Fruit fly (Drosophila melanogaster): ENCODE data around the gene CG16775.
A peak's percentile ranks its signal among the peaks of the same experiment; 100 is the strongest.

CG16775 gene

DNA sequence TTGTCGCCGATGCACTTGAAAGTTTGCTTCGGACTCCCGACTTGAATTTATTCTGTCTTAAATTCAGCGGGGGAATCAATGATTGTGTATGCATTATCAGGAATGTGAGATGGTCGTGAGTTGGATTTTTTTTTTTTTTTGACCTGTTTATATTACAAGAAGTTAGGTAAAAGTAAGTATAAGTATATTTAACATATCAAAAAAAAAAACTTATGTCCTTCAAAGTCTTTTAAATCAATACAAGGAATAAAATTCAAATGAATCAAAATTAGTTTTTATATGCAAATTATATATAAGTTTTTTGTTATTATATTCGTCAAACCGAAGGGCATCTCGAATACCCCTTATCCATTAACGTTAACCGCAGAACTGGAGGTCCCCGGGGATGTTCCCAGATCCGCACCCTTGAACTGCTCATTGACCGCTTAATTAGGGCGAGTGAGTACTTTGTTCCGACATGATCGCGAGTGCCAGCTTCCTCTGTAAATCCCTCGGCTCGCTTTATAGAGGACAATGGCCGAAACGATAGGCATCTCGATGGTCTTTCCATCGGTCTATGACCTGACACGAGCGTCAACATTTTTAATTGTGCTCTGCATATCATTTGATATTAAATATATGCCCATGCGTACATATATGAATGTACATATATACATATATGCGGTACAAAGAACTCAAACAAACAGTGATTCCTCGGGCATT is 40.3 kb upstream of the CG16775 start (continued):
- TF ChIP-seq CG11762 (GFP tag; optimal IDR thresholded peaks at IDR 0.05; ENCODE audit: insufficient read depth) (no peak), vri (GFP tag; optimal IDR thresholded peaks at IDR 0.05) (no peak), Eip75B (GFP tag; optimal IDR thresholded peaks at IDR 0.05) (peak; percentile 30), CG11294 (GFP tag; IDR thresholded peaks at IDR 0.05) (no peak), Sox15 (GFP tag; optimal IDR thresholded peaks at IDR 0.05) (peak; percentile 8), CG10669 (GFP tag; optimal IDR thresholded peaks at IDR 0.05) (peak; percentile 52), CG8319 (GFP tag; optimal IDR thresholded peaks at IDR 0.05) (no peak), CG34406 (GFP tag; optimal IDR thresholded peaks at IDR 0.05) (peak; percentile 57), Eip93F (GFP tag; optimal IDR thresholded peaks at IDR 0.05) (no peak), ss (GFP tag; optimal IDR thresholded peaks at IDR 0.05) (peak in 1 of 2 experiments; percentile 66), acj6 (GFP tag; optimal IDR thresholded peaks at IDR 0.05) (peak; percentile 52), CG11902 (GFP tag; optimal IDR thresholded peaks at IDR 0.05) (no peak), CG3032 (tag; optimal IDR thresholded peaks at IDR 0.05) (peak; percentile 60), achi (GFP tag; optimal IDR thresholded peaks at IDR 0.05) (peak; percentile 46), fkh (GFP tag; optimal IDR thresholded peaks at IDR 0.05) (no peak), Met (GFP tag; optimal IDR thresholded peaks at IDR 0.05) (peak; percentile 40), OdsH (GFP tag; optimal IDR thresholded peaks at IDR 0.05) (peak; percentile 56), dac (GFP tag; optimal IDR thresholded peaks at IDR 0.05) (no peak), CG8632 (GFP tag; optimal IDR thresholded peaks at IDR 0.05) (peak; percentile 51), CG31627 (GFP tag; optimal IDR thresholded peaks at IDR 0.05) (peak; percentile 5), CG9139 (GFP tag; optimal IDR thresholded peaks at IDR 0.05) (peak; percentile 41), spab (GFP tag; optimal IDR thresholded peaks at IDR 0.05) (peak; percentile 62), salr (GFP tag; optimal IDR thresholded peaks at IDR 0.05) (peak; percentile 16 to 47)

DNA sequence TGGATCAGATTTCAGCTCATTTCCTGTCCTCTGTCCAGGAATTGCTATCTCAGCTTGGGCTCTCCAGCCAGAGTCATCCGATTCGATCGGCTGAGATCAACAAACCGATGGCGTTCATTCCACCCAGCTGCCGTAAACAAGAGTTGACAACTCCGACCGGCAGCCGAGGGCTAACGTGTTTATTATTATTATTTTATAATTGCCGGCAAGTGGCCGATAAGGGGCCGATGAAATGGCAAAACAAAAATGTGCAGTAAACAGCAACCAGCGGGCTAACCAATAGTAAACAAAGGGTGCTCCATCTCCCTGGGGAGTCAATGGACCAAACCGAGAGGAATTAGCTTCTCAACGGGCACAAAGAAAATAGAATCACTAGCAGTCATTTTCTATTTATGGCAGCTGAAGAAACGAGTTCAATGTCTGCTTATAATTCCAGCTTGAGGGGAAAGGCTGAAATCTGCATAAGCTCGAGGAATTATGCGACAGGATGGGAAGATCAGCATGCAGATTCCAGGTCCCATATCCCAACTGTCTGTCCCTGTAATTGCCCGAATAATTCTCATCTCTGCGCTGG is 38.8 kb upstream of the CG16775 start:
- TF ChIP-seq CG11762 (GFP tag; optimal IDR thresholded peaks at IDR 0.05; ENCODE audit: insufficient read depth), result no peak
- no peak for TF ChIP-seq Blimp-1 (GFP tag; optimal IDR thresholded peaks at IDR 0.05)
- TF ChIP-seq esn (GFP tag; optimal IDR thresholded peaks at IDR 0.05), result no peak
- no peak for TF ChIP-seq CG6854 (GFP tag; optimal IDR thresholded peaks at IDR 0.05)
- TF ChIP-seq dsx (GFP tag; optimal IDR thresholded peaks at IDR 0.05; ENCODE audit: poor library complexity, severe bottlenecking), result no peak
- TF ChIP-seq topi (GFP tag; optimal IDR thresholded peaks at IDR 0.05), result no peak
- TF ChIP-seq CG7368 (GFP tag; optimal IDR thresholded peaks at IDR 0.05), result no peak
- no peak for TF ChIP-seq CG32006 (GFP tag; optimal IDR thresholded peaks at IDR 0.05)
- peak; percentile 58 for TF ChIP-seq Eip78C (GFP tag)
- no peak for TF ChIP-seq CG8319 (GFP tag; optimal IDR thresholded peaks at IDR 0.05)
- TF ChIP-seq Hr39 (GFP tag; optimal IDR thresholded peaks at IDR 0.05), result no peak
- peak; percentile 76 for TF ChIP-seq vri (GFP tag; optimal IDR thresholded peaks at IDR 0.05)
- no peak for TF ChIP-seq Smox (GFP tag; optimal IDR thresholded peaks at IDR 0.05)
- TF ChIP-seq CG31627 (GFP tag; optimal IDR thresholded peaks at IDR 0.05), result peak; percentile 4
- TF ChIP-seq CG16779 (tag; optimal IDR thresholded peaks at IDR 0.05), result no peak
- TF ChIP-seq Ets21C (GFP tag; optimal IDR thresholded peaks at IDR 0.05), result no peak
- TF ChIP-seq svp (GFP tag), result peak; percentile 80
- no peak for TF ChIP-seq salr (GFP tag; optimal IDR thresholded peaks at IDR 0.05)
- TF ChIP-seq Eip75B (GFP tag; optimal IDR thresholded peaks at IDR 0.05), result no peak
- no peak for TF ChIP-seq net (GFP tag; optimal IDR thresholded peaks at IDR 0.05)
- no peak for TF ChIP-seq CG11902 (GFP tag; optimal IDR thresholded peaks at IDR 0.05)
- no peak for TF ChIP-seq CG11294 (GFP tag; IDR thresholded peaks at IDR 0.05)
- TF ChIP-seq pdm3 (GFP tag; optimal IDR thresholded peaks at IDR 0.05), result no peak
- no peak for TF ChIP-seq fd59A (GFP tag; optimal IDR thresholded peaks at IDR 0.05)
- no peak for TF ChIP-seq cyc (GFP tag; optimal IDR thresholded peaks at IDR 0.05)
- TF ChIP-seq CG4318 (GFP tag; optimal IDR thresholded peaks at IDR 0.05), result no peak
- TF ChIP-seq CG10631 (GFP tag; optimal IDR thresholded peaks at IDR 0.05), result no peak
- no peak for TF ChIP-seq CG34406 (GFP tag; optimal IDR thresholded peaks at IDR 0.05)
- TF ChIP-seq Ets96B (tag; optimal IDR thresholded peaks at IDR 0.05), result no peak
- no peak for TF ChIP-seq CG3919 (GFP tag; optimal IDR thresholded peaks at IDR 0.05)
- TF ChIP-seq Met (GFP tag; optimal IDR thresholded peaks at IDR 0.05), result peak; percentile 2
- TF ChIP-seq fkh (GFP tag; optimal IDR thresholded peaks at IDR 0.05), result no peak
- TF ChIP-seq spab (GFP tag; optimal IDR thresholded peaks at IDR 0.05), result no peak
- TF ChIP-seq CG6163 (GFP tag; IDR thresholded peaks at IDR 0.05), result 0 out of 3 replicates have a peak, but pooled peaks have one; percentile 10
- TF ChIP-seq OdsH (GFP tag; optimal IDR thresholded peaks at IDR 0.05), result no peak
- no peak for TF ChIP-seq Sox102F (GFP tag; optimal IDR thresholded peaks at IDR 0.05)
- TF ChIP-seq acj6 (GFP tag; optimal IDR thresholded peaks at IDR 0.05), result no peak

Data from whole organism, prepupa.